Fruit fly (Drosophila melanogaster): Measurements from ENCODE around the gene REPTOR.

Gene REPTOR

DNA sequence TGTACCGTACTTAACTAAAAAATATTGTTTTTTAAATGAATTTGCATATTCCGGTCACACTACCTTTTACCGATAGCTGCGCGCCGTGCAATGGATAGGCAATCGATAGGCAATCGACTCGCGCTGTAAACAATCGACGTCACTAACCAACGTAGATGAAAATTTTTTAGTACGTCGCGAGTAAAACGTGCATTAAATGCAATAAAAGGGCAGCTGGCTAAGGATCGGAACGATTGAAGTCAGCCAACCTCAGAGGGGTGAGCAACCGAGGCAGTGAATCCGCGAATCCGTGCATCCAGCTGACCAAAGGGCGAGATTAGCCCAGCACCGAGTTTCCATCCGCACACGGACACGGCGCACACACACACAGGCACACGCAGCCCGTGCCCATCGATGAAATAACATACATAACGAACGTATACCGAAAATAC, 64.5 kb downstream of the REPTOR start, which contains the start of gene Pp1alpha-96A (continued):
- TF ChIP-seq yki (optimal IDR thresholded peaks at IDR 0.05) (no peak), sisA (GFP tag; IDR thresholded peaks at IDR 0.05) (no peak), CG16813 (GFP tag; IDR thresholded peaks at IDR 0.05; ENCODE audit: partially characterized antibody) (peak; percentile 87), Doc3 (GFP tag; IDR thresholded peaks at IDR 0.05; ENCODE audit: partially characterized antibody) (peak; percentile 78), CG6272 (GFP tag; IDR thresholded peaks at IDR 0.05) (peak; percentile 17; the same call in 1 of the 2 replicates), chm (GFP tag; IDR thresholded peaks at IDR 0.05) (no peak), hth (optimal IDR thresholded peaks at IDR 0.05) (no peak), hkb (optimal IDR thresholded peaks at IDR 0.05) (no peak), hkb (GFP tag; IDR thresholded peaks at IDR 0.05) (no peak), nom (GFP tag; optimal IDR thresholded peaks at IDR 0.05) (no peak), org-1 (GFP tag; optimal IDR thresholded peaks at IDR 0.05) (no peak), lilli (GFP tag; optimal IDR thresholded peaks at IDR 0.05) (peak; percentile 34), Bgb (GFP tag; IDR thresholded peaks at IDR 0.05; ENCODE audit: partially characterized antibody) (peak; percentile 92), Eip74EF (GFP tag; optimal IDR thresholded peaks at IDR 0.05) (no peak), Hand (GFP tag; optimal IDR thresholded peaks at IDR 0.05) (peak; percentile 16), bcd (GFP tag; optimal IDR thresholded peaks at IDR 0.05) (no peak), Ptx1 (GFP tag; IDR thresholded peaks at IDR 0.05) (no peak), CG34376 (GFP tag; optimal IDR thresholded peaks at IDR 0.05) (peak; percentile 5), gcm2 (GFP tag; optimal IDR thresholded peaks at IDR 0.05) (peak; percentile 13), Opbp (GFP tag; IDR thresholded peaks at IDR 0.05; ENCODE audit: partially characterized antibody) (peak; percentile 93), crc (GFP tag; optimal IDR thresholded peaks at IDR 0.05) (no peak), bbx (GFP tag; IDR thresholded peaks at IDR 0.05; ENCODE audit: partially characterized antibody) (peak; percentile 86), Camta (GFP tag; optimal IDR thresholded peaks at IDR 0.05) (peak; percentile 22), CG11723 (GFP tag; optimal IDR thresholded peaks at IDR 0.05) (no peak), nau (GFP tag; optimal IDR thresholded peaks at IDR 0.05) (peak; percentile 15), Sox100B (GFP tag; optimal IDR thresholded peaks at IDR 0.05) (no peak), trem (tag; optimal IDR thresholded peaks at IDR 0.05) (peak; percentile 55), chif (GFP tag; optimal IDR thresholded peaks at IDR 0.05) (peak in 1 of 2 experiments; percentile 9), tap (tag; optimal IDR thresholded peaks at IDR 0.05) (no peak), her (GFP tag; optimal IDR thresholded peaks at IDR 0.05) (no peak), CG17359 (tag; optimal IDR thresholded peaks at IDR 0.05) (no peak), Sox102F (GFP tag; optimal IDR thresholded peaks at IDR 0.05) (no peak), Nf-YA (GFP tag; IDR thresholded peaks at IDR 0.05) (no peak), CG14710 (tag; optimal IDR thresholded peaks at IDR 0.05) (peak; percentile 53), TFAM (GFP tag; optimal IDR thresholded peaks at IDR 0.05) (no peak), CG30403 (GFP tag; optimal IDR thresholded peaks at IDR 0.05) (peak; percentile 19), stc (GFP tag; IDR thresholded peaks at IDR 0.05) (no peak), Ravus (GFP tag; IDR thresholded peaks at IDR 0.05) (no peak), CG9932 (GFP tag; IDR thresholded peaks at IDR 0.05) (peak; percentile 40), slbo (GFP tag; IDR thresholded peaks at IDR 0.05) (peak; percentile 27; the same call in 1 of the 2 replicates), CG9727 (GFP tag; optimal IDR thresholded peaks at IDR 0.05) (peak; percentile 21), CG9797 (GFP tag; optimal IDR thresholded peaks at IDR 0.05) (peak; percentile 81), stwl (tag; optimal IDR thresholded peaks at IDR 0.05) (peak; percentile 92), CG17829 (tag; optimal IDR thresholded peaks at IDR 0.05) (no peak), CG3995 (GFP tag; optimal IDR thresholded peaks at IDR 0.05) (peak; percentile 20), CG42726 (GFP tag; IDR thresholded peaks at IDR 0.05; ENCODE audit: partially characterized antibody) (peak; percentile 87), fd102C (GFP tag; optimal IDR thresholded peaks at IDR 0.05) (no peak), vvl (GFP tag; IDR thresholded peaks at IDR 0.05) (no peak; the same call in 1 of the 2 replicates), gem (tag; optimal IDR thresholded peaks at IDR 0.05) (no peak), HLH4C (GFP tag; IDR thresholded peaks at IDR 0.05; ENCODE audit: partially characterized antibody) (peak; percentile 84), CG4707 (GFP tag; optimal IDR thresholded peaks at IDR 0.05) (no peak)
